Worm (Caenorhabditis elegans) whole organism, L4 larva: ENCODE measurements around the gene M02F4.2.

Experiments used
- F10B5.3 ChIP-seq: sonication (generic microtip); optimal IDR thresholded peaks from 2 replicates; lab custom pipeline; 2016; ENCODE audit warnings: mild to moderate bottlenecking, missing genetic modification characterization, missing compliant biosample characterization
- Y48G9A.11 ChIP-seq: fragments of 200-800 bp; sonication (Bioruptor generic); IDR thresholded peaks from 2 replicates; pipeline ENCODE4 v1.3.6; 2022; ENCODE audit warnings: missing genetic modification reagents, missing genetic modification characterization, missing compliant biosample characterization
- ceh-82 ChIP-seq: sonication (generic microtip); optimal IDR thresholded peaks from 2 replicates; lab custom pipeline; 2017; ENCODE audit warnings: missing biosample characterization, missing genetic modification characterization
- daf-8 ChIP-seq: fragments of 200-800 bp; sonication (Bioruptor generic); IDR thresholded peaks from 2 replicates; pipeline ENCODE4 v1.3.6; 2022; ENCODE audit warnings: missing genetic modification characterization, missing compliant biosample characterization
- egl-27 ChIP-seq: sonication (generic microtip); optimal IDR thresholded peaks from 3 replicates; lab custom pipeline; 2017; ENCODE audit warnings: missing biosample characterization, missing genetic modification reagents, missing genetic modification characterization
- madf-5 ChIP-seq, 2 experiments: fragments of 200-800 bp; sonication (Bioruptor generic); IDR thresholded peaks; 2 replicates each; pipeline ENCODE4 v1.3.6; 2022; ENCODE audit warnings: missing compliant biosample characterization in 2 of 2, missing genetic modification characterization in 2 of 2
- nhr-41 ChIP-seq: fragments of 200-800 bp; sonication (Bioruptor generic); IDR thresholded peaks from 2 replicates; pipeline ENCODE4 v1.3.6; 2022; ENCODE audit warnings: missing genetic modification reagents, missing genetic modification characterization, missing compliant biosample characterization
- nhr-76 ChIP-seq: fragments of 150-350 bp; optimal IDR thresholded peaks from 2 replicates; lab custom pipeline; 2014; ENCODE audit warnings: missing biosample characterization, missing genetic modification characterization
- snpc-1.2 ChIP-seq: fragments of 200-800 bp; sonication (Bioruptor generic); IDR thresholded peaks from 2 replicates; pipeline ENCODE4 v1.3.6; 2022; ENCODE audit warnings: missing genetic modification reagents, missing genetic modification characterization, missing compliant biosample characterization
- unc-130 ChIP-seq: sonication (generic microtip); optimal IDR thresholded peaks from 2 replicates; lab custom pipeline; 2016; ENCODE audit warnings: missing genetic modification reagents, missing genetic modification characterization, missing compliant biosample characterization
- unc-62 ChIP-seq, 3 experiments: fragments of 150-350 bp in 1 of 3; sonication (generic microtip); optimal IDR thresholded peaks in 2 of 3; peaks in 1 of 3; 1 replicate in 1 of 3; 2 replicates in 2 of 3; lab custom pipeline; 2014 to 2017; ENCODE audit warnings: missing biosample characterization in 3 of 3, missing genetic modification characterization in 3 of 3, missing genetic modification reagents in 3 of 3, missing genotype in 1 of 3

DNA sequence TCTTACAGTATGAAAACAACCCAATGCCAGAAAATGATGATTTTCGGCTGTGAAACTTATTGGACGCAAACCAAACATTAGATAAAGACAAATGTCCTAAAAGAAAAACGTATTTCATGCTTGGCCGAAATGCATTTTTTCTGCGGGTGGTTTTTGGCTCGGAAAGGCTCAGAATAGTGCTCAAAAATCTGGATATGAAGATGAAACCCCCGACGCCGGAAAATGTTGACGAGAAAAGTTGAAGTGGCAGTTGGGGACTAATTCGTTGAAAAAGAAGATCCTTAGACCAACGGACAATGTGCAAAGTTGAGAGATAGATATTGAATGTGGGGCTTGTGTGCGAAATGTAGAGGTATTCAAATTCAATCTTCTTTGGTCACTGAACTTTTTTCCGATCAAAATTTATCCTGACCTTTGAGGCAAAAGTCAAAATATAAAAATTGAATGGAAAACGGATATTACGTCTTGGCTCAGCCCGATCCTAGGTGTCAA, 15.6 kb downstream of the M02F4.2 start, which contains the start of gene flp-18:
- TF ChIP-seq egl-27 (tag; lab: Kevin White, UChicago) (no peak), nhr-76 (tag; lab: Kevin White, UChicago) (no peak), daf-8 (GFP tag; lab: Robert Waterston, UW) (no peak), Y48G9A.11 (no peak), snpc-1.2 (GFP tag; lab: Robert Waterston, UW) (no peak), F10B5.3 (tag; lab: Kevin White, UChicago) (no peak), ceh-82 (tag; lab: Kevin White, UChicago) (no peak), unc-62 (GFP tag; optimal IDR thresholded peaks at IDR 0.05 in 1 of 2; lab: Kevin White, UChicago) (peak in 1 of 2 experiments; percentile 68), unc-62 (tag; optimal IDR thresholded peaks at IDR 0.05; lab: Kevin White, UChicago) (no peak), unc-130 (no peak), madf-5 (GFP tag; IDR thresholded peaks at IDR 0.05; lab: Robert Waterston, UW) (no peak), nhr-41 (GFP tag; lab: Robert Waterston, UW) (no peak)
